Worm (Caenorhabditis elegans) whole organism, L4/young adult: Measurements from ENCODE around the gene pgph-1.

ENCODE experiments used
- W03F9.2 ChIP-seq: fragments of 150-350 bp; optimal IDR thresholded peaks from 2 replicates; lab custom pipeline; 2014; ENCODE audit warnings: missing biosample characterization, missing genetic modification characterization
- dao-5 ChIP-seq: sonication (generic microtip); optimal IDR thresholded peaks from 2 replicates; lab custom pipeline; 2016; ENCODE audit warnings: missing genotype, missing genetic modification characterization, moderate library complexity, missing compliant biosample characterization
- him-1 ChIP-seq: sonication (generic microtip); optimal IDR thresholded peaks from 2 replicates; lab custom pipeline; 2016; ENCODE audit warnings: missing genotype, missing genetic modification reagents, missing genetic modification characterization, missing compliant biosample characterization

- TF ChIP-seq him-1 = no peak
- TF ChIP-seq W03F9.2 = no peak
- TF ChIP-seq dao-5 (tag; lab: Kevin White, UChicago) = no peak
These were observed 32.0 kb upstream of the pgph-1 start, which contains the start of gene F44E7.7 for ce11 chrV:5785372-5785771.
